Worm (Caenorhabditis elegans): Measurements from ENCODE around the gene let-413.

Gene let-413

DNA sequence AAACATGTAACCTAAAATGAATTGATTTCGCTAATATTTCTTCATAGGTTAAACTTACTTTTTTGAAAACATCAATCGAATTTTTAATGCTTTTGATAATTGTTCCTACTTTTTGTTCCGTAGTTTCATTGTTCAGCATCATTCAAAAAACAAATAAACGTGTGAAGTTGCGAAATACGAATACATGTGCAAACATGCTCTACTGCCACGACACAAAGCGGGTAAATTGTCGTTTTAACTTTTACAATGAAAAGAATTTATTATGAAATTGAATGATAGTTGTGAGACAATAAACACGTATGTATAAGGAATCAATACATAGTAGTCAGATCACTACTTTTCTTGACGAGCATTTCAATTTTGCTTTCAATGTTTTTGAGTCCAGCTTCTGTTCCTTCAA, 22.4 kb downstream of the let-413 start, which contains the start of gene F26D11.12:
Gene F26D11.12, minus strand, starts transcription at position 145 of the 400 bp plus-strand sequence.
- TF ChIP-seq hif-1 (tag; optimal IDR thresholded peaks at IDR 0.05) (no peak), nhr-48 (tag; optimal IDR thresholded peaks at IDR 0.05) (no peak), lin-29 (GFP tag; IDR thresholded peaks at IDR 0.05) (no peak), spr-1 (tag; optimal IDR thresholded peaks at IDR 0.05) (no peak), unc-39 (tag; optimal IDR thresholded peaks at IDR 0.05) (no peak), nhr-28 (tag; optimal IDR thresholded peaks at IDR 0.05) (peak; percentile 10), lin-39 (tag; optimal IDR thresholded peaks at IDR 0.05) (no peak), ama-1 (optimal IDR thresholded peaks at IDR 0.05) (no peak), lin-13 (GFP tag; optimal IDR thresholded peaks at IDR 0.05) (no peak), zfp-3 (GFP tag; conservative IDR thresholded peaks at IDR 0.05) (no peak), F37D6.2 (tag; optimal IDR thresholded peaks at IDR 0.05) (no peak), Y5F2A.4 (GFP tag; optimal IDR thresholded peaks at IDR 0.05) (no peak), lin-15B (tag; optimal IDR thresholded peaks at IDR 0.05) (no peak), rbr-2 (tag; optimal IDR thresholded peaks at IDR 0.05) (no peak), daf-8 (GFP tag; IDR thresholded peaks at IDR 0.05) (no peak), mdl-1 (tag; optimal IDR thresholded peaks at IDR 0.05) (no peak), pqm-1 (tag; optimal IDR thresholded peaks at IDR 0.05) (peak; percentile 50), php-3 (GFP tag; IDR thresholded peaks at IDR 0.05) (0 out of 2 replicates have a peak, but pooled peaks have one; percentile 17), pha-4 (GFP tag; IDR thresholded peaks at IDR 0.05) (no peak), pha-4 (tag; optimal IDR thresholded peaks at IDR 0.05) (no peak), dmd-6 (GFP tag; IDR thresholded peaks at IDR 0.05) (no peak), mxl-2 (GFP tag; conservative IDR thresholded peaks at IDR 0.05) (no peak), fkh-10 (GFP tag; optimal IDR thresholded peaks at IDR 0.05) (no peak), vab-7 (GFP tag; IDR thresholded peaks at IDR 0.05) (no peak), hlh-30 (tag; optimal IDR thresholded peaks at IDR 0.05; ENCODE audit: insufficient read depth) (no peak), cey-2 (tag; optimal IDR thresholded peaks at IDR 0.05; ENCODE audit: borderline replicate concordance, insufficient read depth) (no peak), dmd-8 (GFP tag; IDR thresholded peaks at IDR 0.05) (no peak), daf-19 (GFP tag; conservative IDR thresholded peaks at IDR 0.05) (no peak), jun-1 (tag; optimal IDR thresholded peaks at IDR 0.05) (no peak), F26F4.8 (GFP tag; conservative IDR thresholded peaks at IDR 0.05) (no peak), ceh-62 (tag; optimal IDR thresholded peaks at IDR 0.05) (no peak), T20F7.1 (GFP tag; optimal IDR thresholded peaks at IDR 0.05) (peak; percentile 15), saeg-2 (GFP tag; IDR thresholded peaks at IDR 0.05) (no peak), hlh-11 (tag; optimal IDR thresholded peaks at IDR 0.05) (no peak), daf-16 (GFP tag; optimal IDR thresholded peaks at IDR 0.05) (no peak), daf-16 (tag; optimal IDR thresholded peaks at IDR 0.05) (peak; percentile 67), dpl-1 (GFP tag; optimal IDR thresholded peaks at IDR 0.05) (peak; percentile 69), ceh-82 (tag; optimal IDR thresholded peaks at IDR 0.05) (no peak), zag-1 (tag; optimal IDR thresholded peaks at IDR 0.05) (no peak), dve-1 (tag; optimal IDR thresholded peaks at IDR 0.05; ENCODE audit: insufficient read depth) (peak; percentile 38), ceh-44 (GFP tag; IDR thresholded peaks at IDR 0.05) (no peak), nhr-11 (tag; optimal IDR thresholded peaks at IDR 0.05) (no peak), nhr-77 (tag; optimal IDR thresholded peaks at IDR 0.05) (no peak), unc-62 (GFP tag; optimal IDR thresholded peaks at IDR 0.05 in 1 of 2) (peak in 1 of 2 experiments; percentile 83), unc-62 (tag; optimal IDR thresholded peaks at IDR 0.05) (no peak), hmg-1.1 (GFP tag; IDR thresholded peaks at IDR 0.05) (no peak)

Data from whole organism, L4 larva.